Worm (Caenorhabditis elegans): ENCODE results near the gene far-1.

far-1 gene

DNA sequence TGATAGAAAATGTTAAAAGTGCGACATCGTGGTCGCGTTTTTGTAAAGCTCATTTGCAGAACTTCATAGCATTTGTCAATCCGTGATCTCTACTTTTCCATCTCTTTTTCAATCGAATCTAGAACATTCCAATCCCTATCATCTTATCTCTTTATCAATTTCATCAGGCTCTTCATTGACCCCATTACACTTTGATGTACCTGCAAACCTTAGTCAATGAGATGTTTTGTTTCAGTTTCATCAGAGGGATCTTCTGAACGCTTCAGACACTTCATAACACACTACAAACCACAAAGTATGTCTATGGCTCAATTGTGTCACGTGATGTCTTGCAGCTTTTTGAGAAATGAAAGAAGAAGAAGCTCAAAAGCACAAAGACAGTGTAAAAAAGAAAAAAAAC is 2.1 kb upstream of the far-1 start (continued):
- no peak for TF ChIP-seq nhr-237 (tag; optimal IDR thresholded peaks at IDR 0.05)
- peak in 1 of 2 experiments; percentile 18 for TF ChIP-seq lsy-2 (tag; optimal IDR thresholded peaks at IDR 0.05)
- TF ChIP-seq nhr-71 (tag; optimal IDR thresholded peaks at IDR 0.05): peak; percentile 62
- no peak for TF ChIP-seq elt-2 (tag; optimal IDR thresholded peaks at IDR 0.05)
- TF ChIP-seq sptf-1 (tag; optimal IDR thresholded peaks at IDR 0.05): no peak
- TF ChIP-seq lin-15B (tag; optimal IDR thresholded peaks at IDR 0.05): no peak
- TF ChIP-seq sup-37 (GFP tag; optimal IDR thresholded peaks at IDR 0.05): no peak
- no peak for TF ChIP-seq alr-1 (tag; optimal IDR thresholded peaks at IDR 0.05; ENCODE audit: borderline replicate concordance)
- TF ChIP-seq egl-13 (tag; optimal IDR thresholded peaks at IDR 0.05): no peak
- no peak for TF ChIP-seq ztf-4 (tag; optimal IDR thresholded peaks at IDR 0.05)
- TF ChIP-seq dsc-1 (tag; optimal IDR thresholded peaks at IDR 0.05): no peak
- peak; percentile 24 for TF ChIP-seq snu-23 (GFP tag; optimal IDR thresholded peaks at IDR 0.05)
- TF ChIP-seq nhr-11 (tag; optimal IDR thresholded peaks at IDR 0.05): no peak

DNA sequence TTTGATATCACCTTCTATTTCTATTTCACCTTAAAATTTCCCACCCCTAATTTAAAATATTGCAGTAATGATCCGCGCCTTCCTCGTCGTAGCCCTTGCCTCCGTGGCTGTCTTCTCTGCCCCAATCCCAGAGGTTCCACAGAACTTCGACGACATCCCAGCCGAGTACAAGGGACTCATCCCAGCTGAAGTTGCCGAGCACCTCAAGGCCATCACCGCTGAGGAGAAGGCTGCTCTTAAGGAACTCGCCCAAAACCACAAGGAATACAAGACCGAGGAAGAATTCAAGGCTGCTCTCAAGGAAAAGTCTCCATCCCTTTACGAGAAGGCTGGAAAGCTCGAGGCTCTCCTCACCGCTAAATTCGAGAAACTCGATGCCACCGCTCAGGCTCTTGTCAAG is 784 bp upstream of the far-1 start, which contains the start of gene far-2:
Gene far-2, plus strand, starts transcription at position 66 of the 400 bp plus-strand sequence.
- TF ChIP-seq egl-27 (tag; optimal IDR thresholded peaks at IDR 0.05) (no peak), dpl-1 (GFP tag; optimal IDR thresholded peaks at IDR 0.05) (no peak), elt-2 (tag; optimal IDR thresholded peaks at IDR 0.05) (no peak), blmp-1 (tag; optimal IDR thresholded peaks at IDR 0.05) (no peak), ces-1 (GFP tag; optimal IDR thresholded peaks at IDR 0.05) (no peak), skn-1 (tag; optimal IDR thresholded peaks at IDR 0.05) (no peak)

DNA sequence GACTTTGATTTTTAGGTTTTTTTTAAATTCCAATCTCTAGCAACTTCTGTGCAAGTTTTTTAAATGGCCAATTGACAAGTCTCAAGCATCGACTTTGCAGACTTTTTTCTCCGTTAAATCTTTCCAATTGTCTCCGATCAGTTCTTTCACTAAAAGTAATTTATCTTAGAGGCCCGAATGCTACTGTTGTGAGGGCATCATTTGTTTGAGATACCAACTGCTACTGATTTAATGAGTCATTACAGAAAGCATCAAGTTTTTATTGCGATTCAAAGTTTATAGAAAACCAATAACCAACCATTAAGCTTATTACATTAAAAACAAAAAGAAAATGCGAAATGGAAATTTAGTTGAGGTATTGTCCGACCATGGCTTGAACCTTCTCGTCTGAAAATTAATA is 852 bp downstream of the far-1 start:
- TF ChIP-seq pax-3 (tag; optimal IDR thresholded peaks at IDR 0.05) (no peak), nhr-85 (tag) (no peak), ces-1 (GFP tag; optimal IDR thresholded peaks at IDR 0.05) (no peak), unc-62 (GFP tag; optimal IDR thresholded peaks at IDR 0.05) (no peak), rnt-1 (tag; optimal IDR thresholded peaks at IDR 0.05) (peak; percentile 54), ceh-82 (tag; optimal IDR thresholded peaks at IDR 0.05) (no peak), alr-1 (tag; optimal IDR thresholded peaks at IDR 0.05; ENCODE audit: borderline replicate concordance) (no peak), efl-3 (GFP tag; optimal IDR thresholded peaks at IDR 0.05) (no peak), nhr-77 (tag; optimal IDR thresholded peaks at IDR 0.05) (no peak), skn-1 (tag; optimal IDR thresholded peaks at IDR 0.05) (no peak), snu-23 (GFP tag; optimal IDR thresholded peaks at IDR 0.05) (peak; percentile 11), C04F5.9 (tag; optimal IDR thresholded peaks at IDR 0.05) (no peak), egl-27 (tag; optimal IDR thresholded peaks at IDR 0.05) (no peak), ama-1 (optimal IDR thresholded peaks at IDR 0.05) (peak; percentile 46), sox-4 (tag; optimal IDR thresholded peaks at IDR 0.05) (no peak), nhr-71 (tag; optimal IDR thresholded peaks at IDR 0.05) (peak; percentile 19), swsn-7 (tag; optimal IDR thresholded peaks at IDR 0.05) (peak; percentile 1), sptf-1 (tag; optimal IDR thresholded peaks at IDR 0.05) (no peak), C16A3.4 (tag; optimal IDR thresholded peaks at IDR 0.05) (no peak), pqm-1 (tag; optimal IDR thresholded peaks at IDR 0.05) (no peak), dsc-1 (tag; optimal IDR thresholded peaks at IDR 0.05) (peak; percentile 1), zip-4 (GFP tag; optimal IDR thresholded peaks at IDR 0.05) (no peak), lin-14 (GFP tag; optimal IDR thresholded peaks at IDR 0.05) (peak; percentile 3), hpl-2 (GFP tag; optimal IDR thresholded peaks at IDR 0.05) (no peak), lsy-2 (tag; optimal IDR thresholded peaks at IDR 0.05) (peak; percentile 3 to 39), fkh-4 (tag; optimal IDR thresholded peaks at IDR 0.05; ENCODE audit: borderline replicate concordance) (no peak), ceh-88 (GFP tag; IDR thresholded peaks at IDR 0.05) (no peak), efl-1 (optimal IDR thresholded peaks at IDR 0.05) (no peak), efl-1 (GFP tag; optimal IDR thresholded peaks at IDR 0.05 in 1 of 2) (no peak)

DNA sequence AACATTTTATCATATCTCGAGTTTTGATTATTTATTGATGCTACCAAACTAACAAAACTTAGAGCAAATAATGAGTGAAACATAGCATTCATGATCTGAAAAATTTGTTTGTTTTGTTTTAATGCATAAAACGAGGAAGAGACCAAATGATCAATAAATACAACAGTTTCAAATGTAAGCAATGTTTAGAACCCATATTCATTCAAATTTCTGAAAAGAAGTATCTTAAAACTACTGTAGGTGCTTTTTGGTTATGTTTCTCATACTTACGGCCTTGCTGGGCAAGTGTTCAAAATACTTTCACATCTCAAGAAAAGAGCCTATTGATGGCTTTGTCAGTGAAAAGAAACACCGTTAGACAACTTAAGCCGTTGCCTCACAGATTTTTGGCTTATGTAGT is 3.3 kb downstream of the far-1 start, which contains the start of gene F02A9.1:
Gene F02A9.1, minus strand, starts transcription at position 101 of the 400 bp plus-strand sequence.
- TF ChIP-seq egl-13 (tag; optimal IDR thresholded peaks at IDR 0.05): no peak
- TF ChIP-seq isw-1 (GFP tag; IDR thresholded peaks at IDR 0.05): no peak
- TF ChIP-seq fkh-8 (tag; optimal IDR thresholded peaks at IDR 0.05): no peak
- TF ChIP-seq nhr-237 (tag; optimal IDR thresholded peaks at IDR 0.05): no peak
- no peak for TF ChIP-seq pqm-1 (tag; optimal IDR thresholded peaks at IDR 0.05)
- TF ChIP-seq nhr-19 (GFP tag; conservative IDR thresholded peaks at IDR 0.05): no peak
- TF ChIP-seq hpl-2 (GFP tag; optimal IDR thresholded peaks at IDR 0.05): no peak
- no peak for TF ChIP-seq snpc-4 (tag; optimal IDR thresholded peaks at IDR 0.05)
- no peak for TF ChIP-seq efl-3 (GFP tag; optimal IDR thresholded peaks at IDR 0.05)
- TF ChIP-seq nhr-47 (tag; optimal IDR thresholded peaks at IDR 0.05): no peak
